Worm (Caenorhabditis elegans) whole organism, mixed stage, embryonic: ENCODE data around the gene ZK402.5.

Source experiments
- M03D4.4 ChIP-seq: sonication (generic microtip); optimal IDR thresholded peaks from 2 replicates; lab custom pipeline; 2017; ENCODE audit warnings: mild to moderate bottlenecking, missing genetic modification characterization, missing compliant biosample characterization
- bed-3 ChIP-seq: fragments of 200-800 bp; sonication (Bioruptor generic); optimal IDR thresholded peaks from 3 replicates; lab custom pipeline; 2018; ENCODE audit warnings: mild to moderate bottlenecking, missing genetic modification characterization, moderate library complexity, missing compliant biosample characterization
- blmp-1 ChIP-seq: fragments of 150-350 bp; optimal IDR thresholded peaks from 2 replicates; lab custom pipeline; 2014; ENCODE audit warnings: missing biosample characterization, missing genetic modification characterization
- ceh-39 ChIP-seq: fragments of 150-350 bp; optimal IDR thresholded peaks from 2 replicates; lab custom pipeline; 2014; ENCODE audit warnings: missing biosample characterization, missing genetic modification characterization
- ceh-43 ChIP-seq: fragments of 200-800 bp; sonication (Bioruptor generic); optimal IDR thresholded peaks from 2 replicates; lab custom pipeline; 2018; ENCODE audit warnings: mild to moderate bottlenecking, missing genetic modification characterization, moderate library complexity, missing compliant biosample characterization
- ceh-83 ChIP-seq: fragments of 200-800 bp; sonication (Bioruptor generic); optimal IDR thresholded peaks from 2 replicates; lab custom pipeline; 2018; ENCODE audit warnings: mild to moderate bottlenecking, missing genetic modification characterization, missing compliant biosample characterization
- ces-1 ChIP-seq: fragments of 150-350 bp; optimal IDR thresholded peaks from 2 replicates; lab custom pipeline; 2014; ENCODE audit warnings: missing biosample characterization, missing genetic modification reagents, missing genetic modification characterization
- cnd-1 ChIP-seq: fragments of 200-800 bp; sonication (Bioruptor generic); optimal IDR thresholded peaks from 2 replicates; lab custom pipeline; 2018; ENCODE audit warnings: mild to moderate bottlenecking, missing genetic modification characterization, missing compliant biosample characterization
- drap-1 ChIP-seq: fragments of 200-800 bp; sonication (Bioruptor generic); optimal IDR thresholded peaks from 3 replicates; lab custom pipeline; 2018; ENCODE audit warnings: mild to moderate bottlenecking, missing genetic modification characterization, missing compliant biosample characterization
- elt-1 ChIP-seq: sonication (generic microtip); optimal IDR thresholded peaks from 2 replicates; lab custom pipeline; 2017; ENCODE audit warnings: missing genetic modification characterization, mild to moderate bottlenecking, missing compliant biosample characterization, antibody characterized with exemption, moderate library complexity, borderline replicate concordance; ENCODE audit not compliant: insufficient read depth
- elt-3 ChIP-seq: fragments of 150-350 bp; optimal IDR thresholded peaks from 2 replicates; lab custom pipeline; 2014; ENCODE audit warnings: missing biosample characterization, missing genetic modification characterization
- flh-1 ChIP-seq: fragments of 200-800 bp; sonication (Bioruptor generic); optimal IDR thresholded peaks from 2 replicates; lab custom pipeline; 2018; ENCODE audit warnings: mild to moderate bottlenecking, missing genetic modification characterization, moderate library complexity, missing compliant biosample characterization
- ham-2 ChIP-seq: fragments of 200-800 bp; sonication (Bioruptor generic); optimal IDR thresholded peaks from 2 replicates; lab custom pipeline; 2018; ENCODE audit warnings: mild to moderate bottlenecking, missing genetic modification characterization, missing compliant biosample characterization
- hlh-1 ChIP-seq: fragments of 150-350 bp; optimal IDR thresholded peaks from 2 replicates; lab custom pipeline; 2014; ENCODE audit warnings: missing biosample characterization, missing genetic modification reagents, missing genetic modification characterization
- lin-13 ChIP-seq: fragments of 150-350 bp; optimal IDR thresholded peaks from 2 replicates; lab custom pipeline; 2014; ENCODE audit warnings: missing biosample characterization, missing genetic modification characterization
- lin-32 ChIP-seq: fragments of 200-800 bp; sonication (Bioruptor generic); optimal IDR thresholded peaks from 2 replicates; lab custom pipeline; 2018; ENCODE audit warnings: mild to moderate bottlenecking, missing genetic modification characterization, missing compliant biosample characterization
- lsy-2 ChIP-seq: fragments of 150-350 bp; optimal IDR thresholded peaks from 2 replicates; lab custom pipeline; 2014; ENCODE audit warnings: missing biosample characterization, missing genetic modification characterization
- mab-5 ChIP-seq: fragments of 150-350 bp; optimal IDR thresholded peaks from 2 replicates; lab custom pipeline; 2014; ENCODE audit warnings: missing biosample characterization, missing genetic modification characterization
- mep-1 ChIP-seq: fragments of 150-350 bp; optimal IDR thresholded peaks from 2 replicates; lab custom pipeline; 2017; ENCODE audit warnings: missing biosample characterization, missing genetic modification reagents, missing genetic modification characterization, inconsistent platforms
- mls-2 ChIP-seq: sonication (generic microtip); optimal IDR thresholded peaks from 2 replicates; lab custom pipeline; 2016; ENCODE audit warnings: mild to moderate bottlenecking, missing genetic modification characterization, moderate library complexity, missing compliant biosample characterization
- nhr-12 ChIP-seq: fragments of 150-350 bp; optimal IDR thresholded peaks from 2 replicates; lab custom pipeline; 2014; ENCODE audit warnings: missing biosample characterization, missing genetic modification characterization
- nhr-2 ChIP-seq: fragments of 150-350 bp; optimal IDR thresholded peaks from 2 replicates; lab custom pipeline; 2014; ENCODE audit warnings: missing biosample characterization, missing genetic modification characterization
- nhr-237 ChIP-seq: fragments of 150-350 bp; optimal IDR thresholded peaks from 2 replicates; lab custom pipeline; 2014; ENCODE audit warnings: missing biosample characterization, missing genetic modification characterization
- nhr-28 ChIP-seq: fragments of 150-350 bp; optimal IDR thresholded peaks from 2 replicates; lab custom pipeline; 2014; ENCODE audit warnings: missing biosample characterization, missing genetic modification characterization
- nhr-76 ChIP-seq: sonication (generic microtip); optimal IDR thresholded peaks from 2 replicates; lab custom pipeline; 2017; ENCODE audit warnings: missing biosample characterization, missing genetic modification characterization
- pha-4 ChIP-seq: fragments of 150-350 bp; optimal IDR thresholded peaks from 2 replicates; lab custom pipeline; 2018; ENCODE audit warnings: missing biosample characterization, missing genetic modification reagents, missing genetic modification characterization
- sem-2 ChIP-seq: fragments of 200-800 bp; sonication (Bioruptor generic); optimal IDR thresholded peaks from 2 replicates; lab custom pipeline; 2018; ENCODE audit warnings: mild to moderate bottlenecking, missing genetic modification characterization, missing compliant biosample characterization
- snpc-4 ChIP-seq: fragments of 150-350 bp; optimal IDR thresholded peaks from 2 replicates; lab custom pipeline; 2014; ENCODE audit warnings: missing biosample characterization, missing genetic modification characterization
- sptf-1 ChIP-seq: sonication (generic microtip); optimal IDR thresholded peaks from 2 replicates; lab custom pipeline; 2017; ENCODE audit warnings: mild to moderate bottlenecking, missing genetic modification characterization, moderate library complexity, missing compliant biosample characterization
- tbx-8 ChIP-seq: fragments of 200-800 bp; sonication (Bioruptor generic); optimal IDR thresholded peaks from 2 replicates; lab custom pipeline; 2018; ENCODE audit warnings: mild to moderate bottlenecking, missing genetic modification characterization, moderate library complexity, missing compliant biosample characterization
- unc-120 ChIP-seq: sonication (generic microtip); optimal IDR thresholded peaks from 2 replicates; lab custom pipeline; 2017; ENCODE audit warnings: missing genetic modification characterization, missing compliant biosample characterization; ENCODE audit not compliant: poor library complexity, severe bottlenecking
- unc-39 ChIP-seq: fragments of 150-350 bp; optimal IDR thresholded peaks from 2 replicates; lab custom pipeline; 2014; ENCODE audit warnings: missing biosample characterization, missing genetic modification characterization
- unc-62 ChIP-seq: fragments of 150-350 bp; optimal IDR thresholded peaks from 2 replicates; lab custom pipeline; 2014; ENCODE audit warnings: missing biosample characterization, missing genetic modification reagents, missing genetic modification characterization
- zip-8 ChIP-seq: fragments of 150-350 bp; optimal IDR thresholded peaks from 2 replicates; lab custom pipeline; 2014; ENCODE audit warnings: missing biosample characterization, missing genetic modification characterization
- ztf-11 ChIP-seq: fragments of 150-350 bp; optimal IDR thresholded peaks from 2 replicates; lab custom pipeline; 2014; ENCODE audit warnings: missing biosample characterization, missing genetic modification characterization

Gene ZK402.5

ce11 chrX:1401259-1401658 lies at the start of gene ZK402.5:
ZK402.5 (minus strand) TSS chrX:1401359.
- TF ChIP-seq ztf-11 (tag; lab: Kevin White, UChicago): no peak
- no peak for TF ChIP-seq mls-2
- TF ChIP-seq zip-8 (tag; lab: Kevin White, UChicago): no peak
- TF ChIP-seq tbx-8 (GFP tag; lab: Kevin White, UChicago): no peak
- TF ChIP-seq elt-1: no peak
- TF ChIP-seq snpc-4: no peak
- no peak for TF ChIP-seq ceh-83 (GFP tag; lab: Kevin White, UChicago)
- TF ChIP-seq ceh-43 (GFP tag; lab: Kevin White, UChicago): no peak
- no peak for TF ChIP-seq lin-32 (GFP tag; lab: Kevin White, UChicago)
- TF ChIP-seq sem-2 (GFP tag; lab: Kevin White, UChicago): no peak
- no peak for TF ChIP-seq drap-1 (GFP tag; lab: Kevin White, UChicago)
- TF ChIP-seq bed-3 (GFP tag; lab: Kevin White, UChicago): no peak

ce11 chrX:1450352-1450818 lies 49.2 kb upstream of the ZK402.5 start, which contains the start of gene W05H7.1:
W05H7.1 (plus strand) TSS chrX:1450768.
- TF ChIP-seq ceh-83 (GFP tag; lab: Kevin White, UChicago) (no peak), drap-1 (GFP tag; lab: Kevin White, UChicago) (no peak), cnd-1 (no peak), elt-3 (tag; lab: Kevin White, UChicago) (no peak), zip-8 (tag; lab: Kevin White, UChicago) (no peak), pha-4 (tag; lab: Kevin White, UChicago) (no peak), hlh-1 (tag; lab: Kevin White, UChicago) (peak; percentile 38), mep-1 (tag; lab: Kevin White, UChicago) (peak; percentile 59), ceh-39 (peak; percentile 47), tbx-8 (GFP tag; lab: Kevin White, UChicago) (no peak), unc-120 (no peak), bed-3 (GFP tag; lab: Kevin White, UChicago) (no peak), elt-1 (no peak), sptf-1 (no peak), lin-13 (tag; lab: Kevin White, UChicago) (peak; percentile 32), ces-1 (peak; percentile 21), ceh-43 (GFP tag; lab: Kevin White, UChicago) (no peak), lsy-2 (tag; lab: Kevin White, UChicago) (peak; percentile 28), lin-32 (GFP tag; lab: Kevin White, UChicago) (no peak), nhr-237 (tag; lab: Kevin White, UChicago) (peak; percentile 10), ham-2 (GFP tag; lab: Kevin White, UChicago) (peak; percentile 48), M03D4.4 (tag; lab: Kevin White, UChicago) (no peak)

- TF ChIP-seq M03D4.4 (tag; lab: Kevin White, UChicago) (peak; percentile 37), mep-1 (tag; lab: Kevin White, UChicago) (peak; percentile 83), sptf-1 (peak; percentile 66), elt-3 (tag; lab: Kevin White, UChicago) (no peak), blmp-1 (no peak), nhr-76 (tag; lab: Kevin White, UChicago) (no peak), flh-1 (GFP tag; lab: Kevin White, UChicago) (no peak), snpc-4 (no peak), tbx-8 (GFP tag; lab: Kevin White, UChicago) (no peak), mab-5 (tag; lab: Kevin White, UChicago) (no peak), drap-1 (GFP tag; lab: Kevin White, UChicago) (peak; percentile 45), ham-2 (GFP tag; lab: Kevin White, UChicago) (no peak), zip-8 (tag; lab: Kevin White, UChicago) (no peak), bed-3 (GFP tag; lab: Kevin White, UChicago) (no peak), lin-13 (tag; lab: Kevin White, UChicago) (peak; percentile 92), ztf-11 (tag; lab: Kevin White, UChicago) (peak; percentile 55), unc-120 (peak; percentile 60), sem-2 (GFP tag; lab: Kevin White, UChicago) (no peak), nhr-12 (no peak), nhr-28 (tag; lab: Kevin White, UChicago) (no peak), nhr-237 (tag; lab: Kevin White, UChicago) (peak; percentile 90), elt-1 (no peak), ceh-39 (peak; percentile 98), mls-2 (peak; percentile 69), unc-62 (GFP tag; lab: Kevin White, UChicago) (peak; percentile 72), cnd-1 (no peak), ces-1 (peak; percentile 83), ceh-83 (GFP tag; lab: Kevin White, UChicago) (no peak), lsy-2 (tag; lab: Kevin White, UChicago) (peak; percentile 44), hlh-1 (tag; lab: Kevin White, UChicago) (peak; percentile 63), pha-4 (tag; lab: Kevin White, UChicago) (peak; percentile 93), lin-32 (GFP tag; lab: Kevin White, UChicago) (no peak), ceh-43 (GFP tag; lab: Kevin White, UChicago) (no peak), unc-39 (tag; lab: Kevin White, UChicago) (no peak), nhr-2 (no peak)
- TF ChIP-seq, all 35 proteins: peak for 15
Observed at ce11 chrX:1446593-1447141, 45.5 kb upstream of the ZK402.5 start, which contains the start of gene zfp-3. zfp-3 (minus strand) TSS chrX:1446643.
